Fruit fly (Drosophila melanogaster) whole organism, embryonic: ENCODE data around the gene CG31867.

Source experiments
- Adf1 ChIP-seq: fragments of 200-800 bp; sonication (Bioruptor generic); IDR thresholded peaks from 2 replicates; pipeline ENCODE4 v1.3.6; 2022; ENCODE audit warnings: missing biosample characterization, missing genetic modification characterization
- Antp ChIP-seq: fragments of 200-800 bp; sonication (Bioruptor generic); optimal IDR thresholded peaks from 3 replicates; lab custom pipeline; 2016; ENCODE audit warnings: missing biosample characterization, missing genetic modification characterization
- CG10462 ChIP-seq: fragments of 200-800 bp; sonication (Bioruptor generic); optimal IDR thresholded peaks from 2 replicates; lab custom pipeline; 2016; ENCODE audit warnings: missing biosample characterization, missing genetic modification characterization
- CG10959 ChIP-seq: fragments of 200-800 bp; sonication (Bioruptor generic); IDR thresholded peaks from 2 replicates; pipeline ENCODE4 v1.3.6; 2022; ENCODE audit warnings: missing biosample characterization, missing genetic modification characterization
- CG11560 ChIP-seq: fragments of 200-800 bp; sonication (Bioruptor generic); IDR thresholded peaks from 3 replicates; pipeline ENCODE4 v1.3.6; 2022; ENCODE audit warnings: missing biosample characterization, missing genetic modification characterization
- CG12299 ChIP-seq: fragments of 200-800 bp; sonication (Bioruptor generic); optimal IDR thresholded peaks from 2 replicates; lab custom pipeline; 2018; ENCODE audit warnings: missing biosample characterization, mild to moderate bottlenecking, missing genetic modification characterization
- CG13624 ChIP-seq: fragments of 200-800 bp; sonication (Bioruptor generic); optimal IDR thresholded peaks from 2 replicates; lab custom pipeline; 2016; ENCODE audit warnings: missing biosample characterization, missing genetic modification characterization
- CG14014 ChIP-seq: fragments of 200-800 bp; sonication (Bioruptor generic); IDR thresholded peaks from 2 replicates; pipeline ENCODE4 v1.3.6; 2022; ENCODE audit warnings: missing biosample characterization, missing genetic modification characterization
- CG1647 ChIP-seq: fragments of 200-800 bp; sonication (Bioruptor generic); optimal IDR thresholded peaks from 3 replicates; lab custom pipeline; 2016; ENCODE audit warnings: missing biosample characterization, missing genetic modification characterization
- CG18011 ChIP-seq: fragments of 200-800 bp; sonication (Bioruptor generic); optimal IDR thresholded peaks from 2 replicates; lab custom pipeline; 2017; ENCODE audit warnings: missing biosample characterization, missing genetic modification characterization, mild to moderate bottlenecking, moderate library complexity, missing genotype
- CG2712 ChIP-seq: fragments of 200-800 bp; optimal IDR thresholded peaks from 3 replicates; lab custom pipeline; 2019; ENCODE audit warnings: missing biosample characterization, mild to moderate bottlenecking, missing genetic modification characterization, moderate library complexity
- CG2889 ChIP-seq: fragments of 200-800 bp; sonication (Bioruptor generic); IDR thresholded peaks from 3 replicates; pipeline ENCODE4 v1.3.6; 2022; ENCODE audit warnings: missing biosample characterization, missing genetic modification characterization
- CG30403 ChIP-seq: fragments of 200-800 bp; sonication (Bioruptor generic); optimal IDR thresholded peaks from 3 replicates; lab custom pipeline; 2016; ENCODE audit warnings: missing biosample characterization, missing genetic modification characterization
- CG3281 ChIP-seq: fragments of 200-800 bp; sonication (Bioruptor generic); optimal IDR thresholded peaks from 3 replicates; lab custom pipeline; 2017; ENCODE audit warnings: missing biosample characterization, mild to moderate bottlenecking, missing genetic modification characterization
- CG3407 ChIP-seq: fragments of 200-800 bp; sonication (Bioruptor generic); optimal IDR thresholded peaks from 2 replicates; lab custom pipeline; 2018; ENCODE audit warnings: missing biosample characterization, mild to moderate bottlenecking, missing genetic modification characterization
- CG4854 ChIP-seq: fragments of 200-800 bp; sonication (Bioruptor generic); optimal IDR thresholded peaks from 2 replicates; lab custom pipeline; 2016; ENCODE audit warnings: missing biosample characterization, missing genetic modification characterization, inconsistent platforms
- CG7556 ChIP-seq: fragments of 200-800 bp; sonication (Bioruptor generic); optimal IDR thresholded peaks from 2 replicates; lab custom pipeline; 2017; ENCODE audit warnings: missing biosample characterization, mild to moderate bottlenecking, missing genetic modification characterization
- CG7928 ChIP-seq: fragments of 200-800 bp; sonication (Bioruptor generic); optimal IDR thresholded peaks from 2 replicates; lab custom pipeline; 2017; ENCODE audit warnings: missing biosample characterization, mild to moderate bottlenecking, missing genetic modification characterization
- CG8765 ChIP-seq: fragments of 200-800 bp; sonication (Bioruptor generic); IDR thresholded peaks from 2 replicates; pipeline ENCODE4 v1.3.6; 2022; ENCODE audit warnings: missing biosample characterization, missing genetic modification characterization
- CG9215 ChIP-seq: fragments of 200-800 bp; sonication (Bioruptor generic); IDR thresholded peaks from 2 replicates; pipeline ENCODE4 v1.3.6; 2022; ENCODE audit warnings: missing biosample characterization, missing genetic modification characterization
- CHES-1-like ChIP-seq: fragments of 200-800 bp; sonication (Bioruptor generic); optimal IDR thresholded peaks from 2 replicates; lab custom pipeline; 2016; ENCODE audit warnings: missing biosample characterization, missing genetic modification characterization
- D19A ChIP-seq: fragments of 200-800 bp; optimal IDR thresholded peaks from 3 replicates; lab custom pipeline; 2019; ENCODE audit warnings: missing biosample characterization, mild to moderate bottlenecking, missing genetic modification characterization, moderate library complexity
- Dll ChIP-seq: fragments of 200-800 bp; sonication (Bioruptor generic); IDR thresholded peaks from 4 replicates; pipeline ENCODE4 v1.3.6; 2022; ENCODE audit warnings: missing biosample characterization, missing genetic modification characterization; ENCODE audit not compliant: partially characterized antibody
- Ets65A ChIP-seq: fragments of 200-800 bp; sonication (Bioruptor generic); peaks from one replicate; lab custom pipeline; 2016; ENCODE audit warnings: missing biosample characterization, missing genetic modification characterization
- HmgD ChIP-seq: fragments of 200-800 bp; sonication (Bioruptor generic); optimal IDR thresholded peaks from 3 replicates; lab custom pipeline; 2016; ENCODE audit warnings: missing biosample characterization, missing genetic modification characterization
- HmgZ ChIP-seq: fragments of 200-800 bp; sonication (Bioruptor generic); optimal IDR thresholded peaks from 2 replicates; lab custom pipeline; 2018; ENCODE audit warnings: missing biosample characterization, mild to moderate bottlenecking, missing genetic modification characterization
- Hr78 ChIP-seq, 2 experiments: fragments of 200-800 bp in 1 of 2; fragments of >200 bp in 1 of 2; sonication (Bioruptor generic) in 1 of 2; optimal IDR thresholded peaks; 2 replicates each; lab custom pipeline; 2017 to 2019; ENCODE audit warnings: missing biosample characterization in 2 of 2, missing genetic modification characterization in 2 of 2, mild to moderate bottlenecking in 1 of 2, moderate library complexity in 1 of 2
- MBD-R2 ChIP-seq: fragments of 200-800 bp; sonication (Bioruptor generic); IDR thresholded peaks from 2 replicates; pipeline ENCODE4 v1.3.6; 2022; ENCODE audit warnings: missing biosample characterization, missing genetic modification characterization
- MESR4 ChIP-seq: fragments of 200-800 bp; sonication (Bioruptor generic); optimal IDR thresholded peaks from 2 replicates; lab custom pipeline; 2018; ENCODE audit warnings: missing biosample characterization, mild to moderate bottlenecking, missing genetic modification characterization, moderate library complexity
- Med ChIP-seq: fragments of 200-800 bp; sonication (Bioruptor generic); peaks from one replicate; lab custom pipeline; 2016; ENCODE audit warnings: missing biosample characterization, missing genetic modification characterization, mild to moderate bottlenecking, inconsistent platforms, moderate library complexity
- Stat92E ChIP-seq, 3 experiments: fragments of >200 bp in 2 of 3; fragments of 200-800 bp in 1 of 3; sonication (Bioruptor generic) in 1 of 3; optimal IDR thresholded peaks; 2 replicates each; lab custom pipeline; 2017 to 2019; ENCODE audit warnings: missing biosample characterization in 3 of 3, missing genetic modification characterization in 3 of 3, mild to moderate bottlenecking in 1 of 3, moderate library complexity in 1 of 3
- abd-A ChIP-seq: fragments of 200-800 bp; sonication (Bioruptor generic); optimal IDR thresholded peaks from 3 replicates; lab custom pipeline; 2019; ENCODE audit warnings: missing biosample characterization, mild to moderate bottlenecking, missing genetic modification characterization, moderate library complexity
- az2 ChIP-seq: fragments of 200-800 bp; sonication (Bioruptor generic); optimal IDR thresholded peaks from 3 replicates; lab custom pipeline; 2016; ENCODE audit warnings: missing biosample characterization, missing genetic modification characterization
- caup ChIP-seq: fragments of 200-800 bp; sonication (Bioruptor generic); optimal IDR thresholded peaks from 3 replicates; lab custom pipeline; 2017; ENCODE audit warnings: missing biosample characterization, mild to moderate bottlenecking, missing genetic modification characterization, moderate library complexity; ENCODE audit not compliant: severe bottlenecking
- dati ChIP-seq: fragments of 200-800 bp; sonication (Bioruptor generic); IDR thresholded peaks from 2 replicates; pipeline ENCODE4 v1.3.6; 2022; ENCODE audit warnings: missing biosample characterization, missing genetic modification characterization
- eyg ChIP-seq: fragments of 200-800 bp; sonication (Bioruptor generic); optimal IDR thresholded peaks from 3 replicates; lab custom pipeline; 2016; ENCODE audit warnings: missing biosample characterization, missing genetic modification characterization
- fd3F ChIP-seq: fragments of 200-800 bp; sonication (Bioruptor generic); optimal IDR thresholded peaks from 2 replicates; lab custom pipeline; 2018; ENCODE audit warnings: missing biosample characterization, mild to moderate bottlenecking, missing genetic modification characterization, moderate library complexity
- hb ChIP-seq: fragments of 200-800 bp; sonication (Bioruptor generic); IDR thresholded peaks from 3 replicates; pipeline ENCODE4 v1.3.6; 2022; ENCODE audit warnings: missing biosample characterization, missing genetic modification characterization; ENCODE audit not compliant: partially characterized antibody
- mld ChIP-seq: fragments of 200-800 bp; sonication (Bioruptor generic); IDR thresholded peaks from 3 replicates; pipeline ENCODE4 v1.3.6; 2022; ENCODE audit warnings: missing biosample characterization, missing genetic modification characterization; ENCODE audit not compliant: partially characterized antibody
- pfk ChIP-seq: fragments of 200-800 bp; sonication (Bioruptor generic); optimal IDR thresholded peaks from 2 replicates; lab custom pipeline; 2018; ENCODE audit warnings: missing biosample characterization, mild to moderate bottlenecking, missing genetic modification characterization, moderate library complexity
- prd ChIP-seq, 3 experiments: fragments of >200 bp in 2 of 3; fragments of 200-800 bp in 1 of 3; sonication (Bioruptor generic) in 1 of 3; optimal IDR thresholded peaks in 2 of 3; IDR thresholded peaks in 1 of 3; 2 replicates in 2 of 3; 3 replicates in 1 of 3; pipeline versions ENCODE4 v1.3.6 to Lab custom; 2017 to 2022; ENCODE audit warnings: missing biosample characterization in 1 of 3, missing genetic modification characterization in 1 of 3
- pros ChIP-seq: fragments of 200-800 bp; sonication (Bioruptor generic); optimal IDR thresholded peaks from 3 replicates; lab custom pipeline; 2019; ENCODE audit warnings: missing biosample characterization, mild to moderate bottlenecking, missing genetic modification characterization, moderate library complexity
- ranshi ChIP-seq: fragments of 200-800 bp; sonication (Bioruptor generic); IDR thresholded peaks from 2 replicates; pipeline ENCODE4 v1.3.6; 2022; ENCODE audit warnings: missing biosample characterization, missing genetic modification characterization
- tin ChIP-seq: fragments of 200-800 bp; sonication (Bioruptor generic); optimal IDR thresholded peaks from 3 replicates; lab custom pipeline; 2016; ENCODE audit warnings: missing biosample characterization, missing genetic modification characterization
- unc-4 ChIP-seq: fragments of 200-800 bp; sonication (Bioruptor generic); IDR thresholded peaks from 2 replicates; pipeline ENCODE4 v1.3.6; 2022; ENCODE audit warnings: missing biosample characterization, missing genetic modification characterization; ENCODE audit not compliant: partially characterized antibody

CG31867 gene

DNA sequence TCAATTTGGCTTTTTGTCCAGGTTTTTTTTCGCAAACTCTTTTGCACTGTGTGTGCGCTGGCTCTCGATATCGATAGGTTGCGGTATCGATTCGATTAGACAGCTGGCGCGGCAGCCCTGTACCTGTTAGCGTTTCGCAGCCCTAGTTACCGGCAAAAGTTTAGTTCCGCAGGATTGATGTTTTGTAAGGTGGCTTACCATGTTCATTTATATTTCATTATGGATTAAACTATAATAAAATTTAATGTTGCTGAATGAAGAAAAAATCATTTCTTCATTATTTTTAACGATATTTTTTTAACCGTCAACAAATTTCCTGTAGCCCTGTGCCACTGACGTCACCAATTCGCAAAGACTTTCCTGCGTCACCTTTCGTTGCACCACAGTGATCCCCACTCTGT, 38.7 kb downstream of the CG31867 start, which contains the start of gene Reps (continued):
- peak; percentile 99 for TF ChIP-seq ranshi (GFP tag; lab: Robert Waterston, UW)
- peak; percentile 68; the same call in 2 of the 3 replicates for TF ChIP-seq hb (GFP tag; lab: Robert Waterston, UW)
- TF ChIP-seq CG8765 (GFP tag; lab: Robert Waterston, UW): peak; percentile 99
- peak; percentile 69 for TF ChIP-seq pros (GFP tag; lab: Kevin White, UChicago)

DNA sequence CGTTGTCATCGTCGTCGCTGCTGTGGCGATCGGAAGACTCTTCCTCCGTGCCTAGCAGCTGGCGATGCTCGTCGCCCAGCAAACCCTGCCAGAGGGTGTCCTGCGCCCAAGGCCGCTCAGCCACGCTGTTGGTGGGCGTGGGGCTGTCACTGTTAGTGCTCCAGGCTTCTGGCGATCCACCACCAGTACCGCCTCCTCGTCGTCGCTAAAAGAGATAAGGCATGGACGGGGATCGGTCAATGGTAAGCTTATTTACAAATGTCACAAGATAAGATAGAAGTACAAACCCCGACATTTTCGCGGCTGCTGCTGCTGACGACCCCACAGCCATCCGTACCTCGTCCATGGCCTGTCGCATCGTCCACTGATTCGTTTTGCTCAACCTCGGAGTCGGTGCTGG, 39.9 kb downstream of the CG31867 start:
- TF ChIP-seq CG1647 (GFP tag; lab: Kevin White, UChicago) (no peak), CG3407 (GFP tag; lab: Kevin White, UChicago) (no peak), Med (peak; percentile 61), prd (optimal IDR thresholded peaks at IDR 0.05; lab: Kevin White, UChicago) (peak in 1 of 2 experiments; percentile 12), prd (GFP tag; IDR thresholded peaks at IDR 0.05; lab: Robert Waterston, UW) (no peak), dati (GFP tag; lab: Robert Waterston, UW) (no peak)
- TF ChIP-seq, all 482 proteins: peak for 2

DNA sequence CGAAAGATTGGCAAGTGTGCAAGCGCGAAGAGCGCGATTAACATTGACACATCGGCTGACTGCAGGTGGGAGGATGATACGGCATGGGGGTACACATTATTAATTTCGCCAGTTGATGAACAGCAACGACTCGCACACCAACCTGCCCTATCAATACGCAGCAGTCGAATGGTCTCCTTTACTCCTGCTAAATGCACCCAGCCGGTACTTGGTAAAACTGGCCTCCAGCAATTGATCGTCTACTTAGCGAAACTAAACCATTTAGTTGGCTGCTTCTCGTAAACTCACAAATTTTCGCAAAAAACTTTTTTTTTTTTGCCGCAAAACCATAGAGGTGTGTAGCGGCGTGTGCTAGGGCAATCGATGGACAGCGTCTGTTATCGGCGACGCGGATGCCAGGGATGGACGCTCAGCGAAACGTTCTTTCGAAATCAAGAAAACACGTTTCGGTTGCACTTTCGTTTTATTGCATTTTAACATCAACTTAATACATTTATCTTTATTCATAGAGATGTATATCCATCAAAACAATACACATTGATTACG, 44.6 kb downstream of the CG31867 start, which contains the start of gene Ge-1:
TSS of gene Ge-1 (minus strand) at position 373 of the 546 bp plus-strand sequence.
- peak; percentile 38 for TF ChIP-seq HmgZ
- TF ChIP-seq D19A: no peak
- TF ChIP-seq Hr78 (GFP tag; optimal IDR thresholded peaks at IDR 0.05; lab: Kevin White, UChicago): no peak
- TF ChIP-seq CG2889 (GFP tag; lab: Robert Waterston, UW): no peak
- peak; percentile 49; the same call in 1 of the 2 replicates for TF ChIP-seq unc-4 (GFP tag; lab: Robert Waterston, UW)
- TF ChIP-seq CG10462 (GFP tag; lab: Kevin White, UChicago): no peak
- peak; percentile 82 for TF ChIP-seq MBD-R2 (GFP tag; lab: Robert Waterston, UW)
- peak; percentile 29 for TF ChIP-seq CHES-1-like
- TF ChIP-seq CG2712 (tag; lab: Kevin White, UChicago): no peak
- TF ChIP-seq fd3F (GFP tag; lab: Kevin White, UChicago): no peak
- no peak for TF ChIP-seq Antp
- TF ChIP-seq abd-A (tag; lab: Kevin White, UChicago): no peak
- peak; percentile 54; the same call in 2 of the 4 replicates for TF ChIP-seq Dll (GFP tag; lab: Robert Waterston, UW)
- no peak for TF ChIP-seq eyg (GFP tag; lab: Kevin White, UChicago)
- TF ChIP-seq mld (GFP tag; lab: Robert Waterston, UW): no peak
- TF ChIP-seq CG13624: peak; percentile 31
- TF ChIP-seq CG30403 (GFP tag; lab: Kevin White, UChicago): no peak
- no peak for TF ChIP-seq CG12299
- peak; percentile 18; the same call in 1 of the 2 replicates for TF ChIP-seq CG14014 (GFP tag; lab: Robert Waterston, UW)
- TF ChIP-seq HmgD (GFP tag; lab: Kevin White, UChicago): no peak
- no peak for TF ChIP-seq caup (GFP tag; lab: Kevin White, UChicago)
- no peak for TF ChIP-seq tin (GFP tag; lab: Kevin White, UChicago)
- no peak for TF ChIP-seq CG18011 (GFP tag; lab: Kevin White, UChicago)
- no peak for TF ChIP-seq CG3281 (GFP tag; lab: Kevin White, UChicago)
- TF ChIP-seq CG7928 (GFP tag; lab: Kevin White, UChicago): peak; percentile 95
- TF ChIP-seq Adf1 (GFP tag; lab: Robert Waterston, UW): peak; percentile 15; the same call in 1 of the 2 replicates
- no peak for TF ChIP-seq CG4854 (GFP tag; lab: Kevin White, UChicago)
- peak; percentile 30 for TF ChIP-seq pfk (GFP tag; lab: Kevin White, UChicago)
- peak; percentile 29 for TF ChIP-seq MESR4 (GFP tag; lab: Kevin White, UChicago)
- no peak for TF ChIP-seq CG10959 (GFP tag; lab: Robert Waterston, UW)
- TF ChIP-seq CG9215 (GFP tag; lab: Robert Waterston, UW): no peak
- TF ChIP-seq az2 (GFP tag; lab: Kevin White, UChicago): no peak
- TF ChIP-seq CG11560 (tag; lab: Robert Waterston, UW): no peak
- peak; percentile 72 for TF ChIP-seq Ets65A
- no peak for TF ChIP-seq Stat92E (GFP tag; optimal IDR thresholded peaks at IDR 0.05; lab: Kevin White, UChicago)
- no peak for TF ChIP-seq CG7556 (GFP tag; lab: Kevin White, UChicago)
